Fruit fly (Drosophila melanogaster) whole organism, embryonic: ENCODE measurements around the gene Mdh1.

ENCODE experiments used
- Antp ChIP-seq: fragments of 200-800 bp; sonication (Bioruptor generic); optimal IDR thresholded peaks from 3 replicates; lab custom pipeline; 2016; ENCODE audit warnings: missing biosample characterization, missing genetic modification characterization
- Bdp1 ChIP-seq: fragments of 200-800 bp; sonication (Bioruptor generic); optimal IDR thresholded peaks from 3 replicates; lab custom pipeline; 2016; ENCODE audit warnings: missing biosample characterization, missing genetic modification characterization
- CG10147 ChIP-seq: fragments of 200-800 bp; sonication (Bioruptor generic); optimal IDR thresholded peaks from 2 replicates; lab custom pipeline; 2019; ENCODE audit warnings: missing biosample characterization, mild to moderate bottlenecking, missing genetic modification characterization, moderate library complexity
- CG10267 ChIP-seq: fragments of 200-800 bp; sonication (Bioruptor generic); optimal IDR thresholded peaks from 2 replicates; lab custom pipeline; 2018; ENCODE audit warnings: missing biosample characterization, mild to moderate bottlenecking, missing genetic modification characterization, moderate library complexity
- CG10979 ChIP-seq: fragments of 200-800 bp; sonication (Bioruptor generic); optimal IDR thresholded peaks from 2 replicates; lab custom pipeline; 2018; ENCODE audit warnings: missing biosample characterization, mild to moderate bottlenecking, missing genetic modification characterization, moderate library complexity
- CG12155 ChIP-seq: fragments of 200-800 bp; sonication (Bioruptor generic); optimal IDR thresholded peaks from 3 replicates; lab custom pipeline; 2016; ENCODE audit warnings: missing biosample characterization, missing genetic modification characterization
- CG1233 ChIP-seq: fragments of 200-800 bp; sonication (Bioruptor generic); optimal IDR thresholded peaks from 4 replicates; lab custom pipeline; 2018; ENCODE audit warnings: missing biosample characterization, mild to moderate bottlenecking, missing genetic modification characterization
- CG12744 ChIP-seq: fragments of 200-800 bp; sonication (Bioruptor generic); optimal IDR thresholded peaks from 2 replicates; lab custom pipeline; 2016; ENCODE audit warnings: missing biosample characterization, missing genetic modification characterization
- CG15514 ChIP-seq: fragments of 200-800 bp; sonication (Bioruptor generic); optimal IDR thresholded peaks from 3 replicates; lab custom pipeline; 2017; ENCODE audit warnings: missing biosample characterization, missing genetic modification characterization, mild to moderate bottlenecking, moderate library complexity, missing genetic modification reagents
- CG1603 ChIP-seq: fragments of 200-800 bp; sonication (Bioruptor generic); optimal IDR thresholded peaks from 2 replicates; lab custom pipeline; 2019; ENCODE audit warnings: missing biosample characterization, mild to moderate bottlenecking, missing genetic modification characterization, moderate library complexity
- CG16815 ChIP-seq: fragments of 200-800 bp; sonication (Bioruptor generic); optimal IDR thresholded peaks from 3 replicates; lab custom pipeline; 2017; ENCODE audit warnings: missing biosample characterization, mild to moderate bottlenecking, missing genetic modification characterization
- CG30431 ChIP-seq: fragments of 200-800 bp; sonication (Bioruptor generic); optimal IDR thresholded peaks from 2 replicates; lab custom pipeline; 2017; ENCODE audit warnings: missing biosample characterization, missing genetic modification characterization
- CG3065 ChIP-seq: fragments of 200-800 bp; sonication (Bioruptor generic); optimal IDR thresholded peaks from 2 replicates; lab custom pipeline; 2016; ENCODE audit warnings: missing biosample characterization, missing genetic modification characterization
- CG3281 ChIP-seq: fragments of 200-800 bp; sonication (Bioruptor generic); optimal IDR thresholded peaks from 3 replicates; lab custom pipeline; 2017; ENCODE audit warnings: missing biosample characterization, mild to moderate bottlenecking, missing genetic modification characterization
- CG33213 ChIP-seq: fragments of 200-800 bp; sonication (Bioruptor generic); optimal IDR thresholded peaks from 3 replicates; lab custom pipeline; 2016; ENCODE audit warnings: missing biosample characterization, missing genetic modification characterization
- CG4707 ChIP-seq: fragments of 200-800 bp; sonication (Bioruptor generic); optimal IDR thresholded peaks from 2 replicates; lab custom pipeline; 2018; ENCODE audit warnings: missing biosample characterization, mild to moderate bottlenecking, missing genetic modification characterization, moderate library complexity
- CG6689 ChIP-seq: fragments of 200-800 bp; sonication (Bioruptor generic); IDR thresholded peaks from 2 replicates; pipeline ENCODE4 v1.3.6; 2022; ENCODE audit warnings: missing biosample characterization, missing genetic modification characterization
- CG6813 ChIP-seq: fragments of 200-800 bp; sonication (Bioruptor generic); optimal IDR thresholded peaks from 2 replicates; lab custom pipeline; 2017; ENCODE audit warnings: missing biosample characterization, missing genetic modification characterization, mild to moderate bottlenecking, moderate library complexity, missing genetic modification reagents
- CG6854 ChIP-seq: fragments of 200-800 bp; sonication (Bioruptor generic); optimal IDR thresholded peaks from 3 replicates; lab custom pipeline; 2017; ENCODE audit warnings: missing biosample characterization, mild to moderate bottlenecking, missing genetic modification characterization
- CG8924 ChIP-seq: fragments of 200-800 bp; optimal IDR thresholded peaks from 3 replicates; lab custom pipeline; 2019; ENCODE audit warnings: missing biosample characterization, mild to moderate bottlenecking, missing genetic modification characterization, moderate library complexity
- Dbx ChIP-seq: fragments of 200-800 bp; sonication (Bioruptor generic); IDR thresholded peaks from 3 replicates; pipeline ENCODE4 v1.3.6; 2022; ENCODE audit warnings: missing biosample characterization, missing genetic modification characterization
- HLH4C ChIP-seq: fragments of 200-800 bp; sonication (Bioruptor generic); IDR thresholded peaks from 3 replicates; pipeline ENCODE4 v1.3.6; 2022; ENCODE audit warnings: missing biosample characterization, missing genetic modification characterization; ENCODE audit not compliant: partially characterized antibody
- HLH54F ChIP-seq: fragments of 200-800 bp; sonication (Bioruptor generic); optimal IDR thresholded peaks from 3 replicates; lab custom pipeline; 2016; ENCODE audit warnings: missing biosample characterization, missing genetic modification characterization
- HmgZ ChIP-seq: fragments of 200-800 bp; sonication (Bioruptor generic); optimal IDR thresholded peaks from 2 replicates; lab custom pipeline; 2018; ENCODE audit warnings: missing biosample characterization, mild to moderate bottlenecking, missing genetic modification characterization
- MESR4 ChIP-seq: fragments of 200-800 bp; sonication (Bioruptor generic); optimal IDR thresholded peaks from 2 replicates; lab custom pipeline; 2018; ENCODE audit warnings: missing biosample characterization, mild to moderate bottlenecking, missing genetic modification characterization, moderate library complexity
- Nf-YC ChIP-seq: fragments of 200-800 bp; optimal IDR thresholded peaks from 3 replicates; lab custom pipeline; 2019; ENCODE audit warnings: missing biosample characterization, mild to moderate bottlenecking, missing genetic modification characterization, moderate library complexity
- Usf ChIP-seq: fragments of 200-800 bp; sonication (Bioruptor generic); optimal IDR thresholded peaks from 2 replicates; lab custom pipeline; 2017; ENCODE audit warnings: missing genotype, missing biosample characterization, missing genetic modification characterization
- abd-A ChIP-seq: fragments of 200-800 bp; sonication (Bioruptor generic); optimal IDR thresholded peaks from 3 replicates; lab custom pipeline; 2019; ENCODE audit warnings: missing biosample characterization, mild to moderate bottlenecking, missing genetic modification characterization, moderate library complexity
- dpn ChIP-seq, 2 experiments: fragments of 200-800 bp; sonication (Bioruptor generic); optimal IDR thresholded peaks; 3 replicates each; lab custom pipeline; 2016; ENCODE audit warnings: missing biosample characterization in 2 of 2, missing genetic modification characterization in 2 of 2
- emc ChIP-seq: fragments of 200-800 bp; sonication (Bioruptor generic); optimal IDR thresholded peaks from 2 replicates; lab custom pipeline; 2016; ENCODE audit warnings: missing biosample characterization, missing genetic modification characterization
- gro ChIP-seq: fragments of 200-800 bp; sonication (Bioruptor generic); optimal IDR thresholded peaks from 2 replicates; lab custom pipeline; 2016; ENCODE audit warnings: missing biosample characterization, missing genetic modification characterization
- gt ChIP-seq: fragments of 200-800 bp; sonication (Bioruptor generic); IDR thresholded peaks from 2 replicates; pipeline ENCODE4 v1.3.6; 2022; ENCODE audit warnings: missing biosample characterization, missing genetic modification characterization
- hkb ChIP-seq, 2 experiments: fragments of 200-800 bp in 1 of 2; fragments of >200 bp in 1 of 2; sonication (Bioruptor generic) in 1 of 2; IDR thresholded peaks in 1 of 2; optimal IDR thresholded peaks in 1 of 2; 2 replicates each; pipeline versions ENCODE4 v1.3.6 to Lab custom; 2017 to 2022; ENCODE audit warnings: missing biosample characterization in 1 of 2, missing genetic modification characterization in 1 of 2
- lola ChIP-seq, 3 experiments: fragments of >200 bp in 2 of 3; fragments of 200-800 bp in 1 of 3; sonication (Bioruptor generic) in 1 of 3; optimal IDR thresholded peaks; 2 replicates each; lab custom pipeline; 2017 to 2019; ENCODE audit warnings: missing biosample characterization in 3 of 3, missing genetic modification characterization in 3 of 3, mild to moderate bottlenecking in 1 of 3, moderate library complexity in 1 of 3
- maf-S ChIP-seq: fragments of 200-800 bp; sonication (Bioruptor generic); optimal IDR thresholded peaks from 2 replicates; lab custom pipeline; 2016; ENCODE audit warnings: missing biosample characterization, missing genetic modification characterization
- mld ChIP-seq: fragments of 200-800 bp; sonication (Bioruptor generic); IDR thresholded peaks from 3 replicates; pipeline ENCODE4 v1.3.6; 2022; ENCODE audit warnings: missing biosample characterization, missing genetic modification characterization; ENCODE audit not compliant: partially characterized antibody
- onecut ChIP-seq: fragments of 200-800 bp; sonication (Bioruptor generic); IDR thresholded peaks from 2 replicates; pipeline ENCODE4 v1.3.6; 2022; ENCODE audit warnings: missing biosample characterization, missing genetic modification characterization
- pho ChIP-seq: fragments of 200-800 bp; sonication (Bioruptor generic); optimal IDR thresholded peaks from 2 replicates; lab custom pipeline; 2016; ENCODE audit warnings: missing biosample characterization, missing genetic modification characterization
- ranshi ChIP-seq: fragments of 200-800 bp; sonication (Bioruptor generic); IDR thresholded peaks from 2 replicates; pipeline ENCODE4 v1.3.6; 2022; ENCODE audit warnings: missing biosample characterization, missing genetic modification characterization
- ro ChIP-seq: fragments of 200-800 bp; sonication (Bioruptor generic); IDR thresholded peaks from 2 replicates; pipeline ENCODE4 v1.3.6; 2022; ENCODE audit warnings: missing biosample characterization, missing genetic modification characterization
- salm ChIP-seq: fragments of 200-800 bp; sonication (Bioruptor generic); optimal IDR thresholded peaks from 2 replicates; lab custom pipeline; 2018; ENCODE audit warnings: missing biosample characterization, mild to moderate bottlenecking, missing genetic modification characterization
- sim ChIP-seq: fragments of 200-800 bp; sonication (Bioruptor generic); IDR thresholded peaks from 2 replicates; pipeline ENCODE4 v1.3.6; 2022; ENCODE audit warnings: missing biosample characterization, missing genetic modification characterization
- slou ChIP-seq: fragments of 200-800 bp; sonication (Bioruptor generic); optimal IDR thresholded peaks from 3 replicates; lab custom pipeline; 2016; ENCODE audit warnings: missing biosample characterization, missing genetic modification characterization
- slp2 ChIP-seq: fragments of 200-800 bp; sonication (Bioruptor generic); optimal IDR thresholded peaks from 2 replicates; lab custom pipeline; 2016; ENCODE audit warnings: missing biosample characterization, missing genetic modification characterization
- stc ChIP-seq: fragments of 200-800 bp; sonication (Bioruptor generic); IDR thresholded peaks from 2 replicates; pipeline ENCODE4 v1.3.6; 2022; ENCODE audit warnings: missing biosample characterization, missing genetic modification characterization
- tio ChIP-seq: fragments of 200-800 bp; sonication (Bioruptor generic); optimal IDR thresholded peaks from 2 replicates; lab custom pipeline; 2017; ENCODE audit warnings: missing biosample characterization, missing genetic modification characterization, inconsistent platforms
- unpg ChIP-seq: fragments of 200-800 bp; sonication (Bioruptor generic); optimal IDR thresholded peaks from 3 replicates; lab custom pipeline; 2018; ENCODE audit warnings: missing biosample characterization, mild to moderate bottlenecking, missing genetic modification characterization, moderate library complexity

The Mdh1 gene

DNA sequence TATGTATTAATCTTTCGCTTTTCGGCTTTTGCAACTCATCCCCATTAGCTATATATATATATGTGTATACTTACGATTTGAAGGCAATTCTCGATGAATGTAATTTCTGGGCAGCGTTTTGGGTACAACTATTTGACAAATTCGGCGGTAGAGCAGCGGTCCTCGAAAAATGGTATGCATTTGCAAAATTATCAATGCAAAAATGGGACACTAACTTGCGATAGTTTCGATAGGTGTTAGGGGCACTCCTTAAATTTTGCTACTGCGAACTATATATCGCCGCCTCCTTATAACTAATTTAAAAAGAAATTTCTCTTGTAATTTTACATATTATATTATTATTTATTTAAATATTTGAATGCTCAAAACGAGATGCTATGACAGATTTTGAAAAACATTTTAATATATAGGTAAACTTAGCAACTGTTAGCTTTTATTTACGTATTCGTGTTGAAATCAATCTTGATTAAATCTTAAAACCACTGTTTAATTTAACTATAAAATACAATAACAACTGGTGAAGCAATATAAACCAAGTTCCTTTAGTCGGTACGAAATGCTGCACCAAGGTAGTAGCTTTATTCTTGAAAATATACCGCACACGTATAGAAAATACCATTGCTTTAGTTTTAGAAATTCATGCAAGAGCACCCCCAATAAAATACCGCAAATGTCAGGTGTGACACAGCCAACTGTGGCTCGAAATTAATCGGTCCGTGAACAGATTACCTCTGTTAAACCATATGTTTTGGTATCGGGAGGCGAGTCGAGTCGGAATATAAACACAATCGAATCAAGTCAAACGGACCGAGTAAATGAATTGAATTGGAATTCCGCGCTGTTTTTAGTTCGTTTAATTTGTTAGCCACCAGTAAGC is 17.4 kb upstream of the Mdh1 start, which contains the start of the genes CG5355 and Klp31E:
CG5355 (minus strand) TSS at position 213 of the 877 bp plus-strand sequence.
Klp31E (plus strand) TSS at position 767 of the 877 bp plus-strand sequence.
- peak; percentile 71 for TF ChIP-seq CG6689 (GFP tag; lab: Robert Waterston, UW)
- peak; percentile 58; the same call in 1 of the 3 replicates for TF ChIP-seq Dbx (GFP tag; lab: Robert Waterston, UW)
- no peak for TF ChIP-seq tio
- TF ChIP-seq hkb (optimal IDR thresholded peaks at IDR 0.05; lab: Kevin White, UChicago) = no peak
- 0 out of 2 replicates have a peak, but pooled peaks have one; percentile 24 for TF ChIP-seq hkb (GFP tag; IDR thresholded peaks at IDR 0.05; lab: Robert Waterston, UW)
- TF ChIP-seq CG16815 (GFP tag; lab: Kevin White, UChicago) = peak; percentile 64
- no peak for TF ChIP-seq CG3065 (GFP tag; lab: Kevin White, UChicago)
- peak; percentile 76 for TF ChIP-seq Nf-YC (tag; lab: Kevin White, UChicago)
- TF ChIP-seq salm = peak; percentile 37
- peak; percentile 37 for TF ChIP-seq slp2 (GFP tag; lab: Kevin White, UChicago)
- no peak for TF ChIP-seq CG6854 (GFP tag; lab: Kevin White, UChicago)
- peak; percentile 71 for TF ChIP-seq Usf (GFP tag; lab: Kevin White, UChicago)
- TF ChIP-seq unpg (GFP tag; lab: Kevin White, UChicago) = peak; percentile 48
- TF ChIP-seq CG12155 = peak; percentile 41
- TF ChIP-seq Antp (GFP tag; lab: Kevin White, UChicago) = peak; percentile 40
- no peak for TF ChIP-seq CG12744
- no peak for TF ChIP-seq gt (GFP tag; lab: Robert Waterston, UW)
- TF ChIP-seq slou (GFP tag; lab: Kevin White, UChicago) = peak; percentile 12
- TF ChIP-seq MESR4 = peak; percentile 53
- TF ChIP-seq CG33213 (GFP tag; lab: Kevin White, UChicago) = peak; percentile 52
- TF ChIP-seq abd-A (tag; lab: Kevin White, UChicago) = no peak
- peak; percentile 22 for TF ChIP-seq pho (GFP tag; lab: Kevin White, UChicago)
- peak; percentile 63 for TF ChIP-seq CG10147 (GFP tag; lab: Kevin White, UChicago)
- TF ChIP-seq maf-S (GFP tag; lab: Kevin White, UChicago) = peak; percentile 56
- TF ChIP-seq sim (GFP tag; lab: Robert Waterston, UW) = no peak
- peak; percentile 46; the same call in 1 of the 3 replicates for TF ChIP-seq mld (GFP tag; lab: Robert Waterston, UW)
- peak; percentile 72 for TF ChIP-seq CG10979
- TF ChIP-seq emc (GFP tag; lab: Kevin White, UChicago) = no peak
- TF ChIP-seq HLH4C (GFP tag; lab: Robert Waterston, UW) = peak; percentile 65
- no peak for TF ChIP-seq gro (GFP tag; lab: Kevin White, UChicago)
- peak; percentile 78 for TF ChIP-seq CG1603 (tag; lab: Kevin White, UChicago)
- TF ChIP-seq HLH54F (GFP tag; lab: Kevin White, UChicago) = peak; percentile 49
- TF ChIP-seq lola (GFP tag; optimal IDR thresholded peaks at IDR 0.05; lab: Kevin White, UChicago) = peak in 1 of 3 experiments; percentile 82
- TF ChIP-seq CG15514 = peak; percentile 39
- peak; percentile 72 for TF ChIP-seq CG10267
- no peak for TF ChIP-seq onecut (GFP tag; lab: Robert Waterston, UW)
- no peak for TF ChIP-seq ro (GFP tag; lab: Robert Waterston, UW)
- TF ChIP-seq CG1233 = peak; percentile 62
- TF ChIP-seq stc = 0 out of 2 replicates have a peak, but pooled peaks have one; percentile 26
- TF ChIP-seq ranshi = 0 out of 2 replicates have a peak, but pooled peaks have one; percentile 44
- peak; percentile 76 for TF ChIP-seq CG8924 (tag; lab: Kevin White, UChicago)
- TF ChIP-seq Bdp1 (GFP tag; lab: Kevin White, UChicago) = peak; percentile 17
- no peak for TF ChIP-seq CG6813 (GFP tag; lab: Kevin White, UChicago)
- TF ChIP-seq dpn (GFP tag; optimal IDR thresholded peaks at IDR 0.05; lab: Kevin White, UChicago) = peak; percentile 37 to 41
- peak; percentile 25 for TF ChIP-seq HmgZ (tag; lab: Kevin White, UChicago)
- no peak for TF ChIP-seq CG4707 (GFP tag; lab: Kevin White, UChicago)
- peak; percentile 64 for TF ChIP-seq CG3281 (GFP tag; lab: Kevin White, UChicago)
- TF ChIP-seq CG30431 (GFP tag; lab: Kevin White, UChicago) = peak; percentile 26
